Fruit fly (Drosophila melanogaster) S2 (cell line): Measurements from ENCODE around the gene Mettl4.

Source experiments
- CG8478 ChIP-seq: fragments of >200 bp; optimal IDR thresholded peaks from 2 replicates; lab custom pipeline; 2018
- CTCF ChIP-seq, 2 experiments: fragments of >200 bp; optimal IDR thresholded peaks; 2 replicates each; lab custom pipeline; 2018

DNA sequence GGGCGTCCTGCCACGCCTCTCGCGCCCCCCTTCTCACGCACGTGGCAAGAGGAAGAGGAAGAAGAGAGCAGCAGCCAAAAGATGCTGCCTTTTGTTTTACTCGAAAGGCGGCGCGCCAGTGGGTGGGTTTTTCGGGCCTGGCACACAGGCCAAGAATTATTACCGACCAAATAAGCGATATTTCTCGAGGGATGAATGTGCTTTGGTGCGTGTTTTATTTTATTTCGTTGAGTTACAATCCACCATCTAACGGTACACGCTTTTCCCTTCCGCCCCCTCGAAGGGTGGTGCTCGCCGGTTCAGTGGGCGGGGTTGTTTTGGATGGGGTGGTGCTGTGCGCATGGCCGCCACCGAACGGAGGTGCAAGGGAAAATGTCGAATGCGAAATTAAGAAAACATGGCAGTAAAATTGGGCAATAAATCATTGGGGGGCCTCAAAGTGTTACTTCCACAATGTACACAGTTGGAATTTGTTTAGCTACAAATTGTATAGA lies 21.3 kb upstream of the Mettl4 start:
- TF ChIP-seq CTCF (optimal IDR thresholded peaks at IDR 0.05; lab: Kevin White, UChicago) (no peak), CG8478 (lab: Kevin White, UChicago) (no peak)
